Worm (Caenorhabditis elegans): ENCODE results near the gene set-8.

DNA sequence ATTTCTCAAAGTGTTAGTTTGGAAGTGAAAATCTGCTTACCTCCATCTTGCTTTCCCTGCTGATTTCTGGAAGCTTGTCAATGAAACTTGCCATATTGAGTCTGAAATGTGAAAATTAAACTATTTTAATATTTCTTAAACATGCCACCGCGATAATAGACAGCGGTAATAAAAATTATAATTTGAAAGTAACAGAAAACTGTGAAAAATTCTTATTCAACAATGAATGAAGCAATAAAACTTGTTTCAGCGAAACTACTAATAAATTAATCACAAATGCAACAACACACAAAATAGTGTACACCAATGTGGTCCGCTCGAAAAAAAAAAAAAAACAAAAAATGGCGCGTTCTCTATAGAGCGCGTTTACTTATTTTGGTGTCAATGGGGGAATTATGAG lies 5.1 kb downstream of the set-8 start, which contains the start of gene F02D10.6:
- no peak for TF ChIP-seq mcd-1 (GFP tag; IDR thresholded peaks at IDR 0.05)
- no peak for TF ChIP-seq dpl-1 (GFP tag; optimal IDR thresholded peaks at IDR 0.05)
- no peak for TF ChIP-seq unc-62 (GFP tag; optimal IDR thresholded peaks at IDR 0.05)
- TF ChIP-seq Y53G8AR.9 (GFP tag; conservative IDR thresholded peaks at IDR 0.05) = no peak
- TF ChIP-seq snpc-4 (GFP tag; optimal IDR thresholded peaks at IDR 0.05) = no peak
- TF ChIP-seq snpc-4 (tag; optimal IDR thresholded peaks at IDR 0.05) = no peak
- TF ChIP-seq ccch-3 (GFP tag; optimal IDR thresholded peaks at IDR 0.05) = no peak
- no peak for TF ChIP-seq unc-130 (GFP tag; optimal IDR thresholded peaks at IDR 0.05)
- no peak for TF ChIP-seq lin-54 (GFP tag; optimal IDR thresholded peaks at IDR 0.05)
